Worm (Caenorhabditis elegans) whole organism, midembryonic: Measurements from ENCODE around the gene K09F6.3.

Source experiments
- T22C8.4 ChIP-seq: fragments of 200-800 bp; sonication (Bioruptor generic); IDR thresholded peaks from 2 replicates; pipeline ENCODE4 v1.3.6; 2022; ENCODE audit warnings: missing genetic modification characterization, missing compliant biosample characterization
- cog-1 ChIP-seq: sonication (generic microtip); optimal IDR thresholded peaks from 2 replicates; lab custom pipeline; 2016; ENCODE audit warnings: missing genetic modification characterization, missing compliant biosample characterization
- flt-1 ChIP-seq: fragments of 200-800 bp; sonication (Bioruptor generic); IDR thresholded peaks from 2 replicates; pipeline ENCODE4 v1.3.6; 2022; ENCODE audit warnings: missing genetic modification characterization, missing compliant biosample characterization
- klf-2 ChIP-seq: fragments of 200-800 bp; sonication (Bioruptor generic); conservative IDR thresholded peaks from 2 replicates; pipeline ENCODE4 v1.3.6; 2022; ENCODE audit warnings: missing genetic modification reagents, missing genetic modification characterization, missing compliant biosample characterization
- tab-1 ChIP-seq: fragments of 200-800 bp; sonication (Bioruptor generic); IDR thresholded peaks from 2 replicates; pipeline ENCODE4 v1.3.6; 2022; ENCODE audit warnings: missing genetic modification characterization, missing compliant biosample characterization
- ztf-23 ChIP-seq: fragments of 200-800 bp; sonication (Bioruptor generic); IDR thresholded peaks from 2 replicates; pipeline ENCODE4 v1.3.6; 2022; ENCODE audit warnings: missing genetic modification reagents, missing genetic modification characterization, missing compliant biosample characterization

DNA sequence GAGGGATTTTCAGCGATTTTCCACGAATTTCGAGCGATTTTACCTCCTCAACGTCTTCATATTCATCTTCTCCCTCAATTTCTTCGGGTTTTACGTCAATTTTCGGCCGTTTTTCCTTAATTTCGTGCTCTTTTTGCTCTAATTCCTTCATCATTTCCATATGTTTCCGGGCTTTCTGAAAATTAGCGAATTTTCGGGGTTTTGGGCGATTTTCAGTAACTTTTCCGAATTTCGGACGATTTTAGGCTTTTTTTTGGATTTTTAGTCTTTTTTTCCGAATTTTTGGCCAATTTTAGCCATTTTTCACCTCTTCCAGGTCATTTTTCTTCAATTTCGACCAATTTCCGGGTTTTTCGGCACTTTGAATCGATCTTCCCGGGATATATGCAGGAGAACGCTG, 24.6 kb upstream of the K09F6.3 start:
- TF ChIP-seq T22C8.4 (GFP tag; lab: Robert Waterston, UW) (no peak), cog-1 (tag; lab: Kevin White, UChicago) (no peak), ztf-23 (GFP tag; lab: Robert Waterston, UW) (no peak), flt-1 (no peak), tab-1 (GFP tag; lab: Robert Waterston, UW) (no peak), klf-2 (GFP tag; lab: Robert Waterston, UW) (no peak)
